Worm (Caenorhabditis elegans) whole organism, dauer: ENCODE measurements around the gene twk-39.
"Not testable (repeated sequence)": the region's sequence is repeated elsewhere in the genome, so short reads cannot be mapped to it uniquely, and the experiment has no call there.

Experiments
- unc-62 ChIP-seq: sonication (generic microtip); optimal IDR thresholded peaks from 2 replicates; lab custom pipeline; 2017; ENCODE audit warnings: missing biosample characterization, missing genetic modification reagents, missing genetic modification characterization

twk-39 gene

DNA sequence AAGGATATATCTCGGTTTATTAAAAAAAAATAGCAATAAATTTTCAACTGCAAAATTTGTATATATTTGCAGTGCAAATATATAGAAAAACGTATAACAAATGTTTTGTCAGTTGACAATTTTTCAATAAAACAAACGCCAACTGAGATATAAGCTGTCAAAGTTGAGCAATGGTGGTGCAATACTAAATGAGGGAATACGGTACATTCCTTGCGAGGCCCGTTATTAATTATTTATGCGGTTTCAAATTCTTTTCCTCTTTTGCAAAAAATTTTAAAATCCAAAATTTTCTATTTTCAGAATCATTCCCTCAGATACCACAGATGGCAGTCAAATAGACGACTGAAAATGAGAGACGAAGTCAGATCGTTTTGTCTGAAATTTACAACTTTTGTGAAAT lies at the start of gene twk-39:
twk-39 (plus strand) TSS at position 301 of the 400 bp plus-strand sequence.
- no peak for TF ChIP-seq unc-62

ce11 chrIII:11746718-11747117 lies 48.8 kb upstream of the twk-39 start, which contains the start of gene mrt-2:
TSS of gene mrt-2 (plus strand) at chrIII:11746766.
- TF ChIP-seq unc-62: no peak

DNA sequence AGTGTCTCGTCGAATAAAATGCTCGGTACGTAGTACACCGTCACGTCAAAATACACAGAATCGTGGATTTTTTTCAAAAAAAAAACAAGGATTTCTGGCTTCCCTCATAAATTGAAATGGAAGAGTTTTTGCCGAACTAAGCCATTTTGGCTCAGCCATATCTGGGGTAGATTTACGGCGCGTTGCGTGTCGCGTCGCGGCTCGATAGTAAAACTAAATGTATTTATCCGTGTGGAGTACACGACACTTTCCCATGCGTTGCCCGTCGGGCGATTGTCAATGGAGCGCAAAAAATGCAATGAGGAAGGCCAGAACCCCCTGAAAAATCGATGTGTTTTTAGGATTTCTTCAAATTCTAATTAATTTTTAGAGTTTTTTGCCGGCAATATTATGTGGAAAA lies 45.3 kb upstream of the twk-39 start:
- no peak for TF ChIP-seq unc-62

- TF ChIP-seq unc-62: no peak
Measured at ce11 chrIII:11750817-11751216, 44.7 kb upstream of the twk-39 start.

DNA sequence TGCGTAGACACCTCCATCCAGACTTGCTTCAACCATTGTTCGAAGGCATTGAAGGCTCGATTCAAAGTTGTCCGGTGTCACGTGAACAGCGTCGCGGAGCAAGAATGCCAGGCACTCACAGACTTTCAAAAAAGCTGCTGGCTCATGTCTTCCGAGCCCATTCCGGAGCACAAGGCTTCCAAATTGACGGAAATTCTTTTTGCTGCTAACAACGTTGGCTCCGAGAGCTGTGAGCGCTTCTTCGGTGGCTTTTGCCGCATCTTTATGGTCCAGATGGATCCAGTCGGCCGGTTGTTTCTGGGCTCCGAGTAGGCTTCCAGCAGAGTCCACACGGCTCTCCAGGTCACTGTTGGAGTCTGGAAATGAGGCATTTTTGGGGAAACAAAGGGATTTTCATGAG lies 37.7 kb upstream of the twk-39 start:
- no peak for TF ChIP-seq unc-62

DNA sequence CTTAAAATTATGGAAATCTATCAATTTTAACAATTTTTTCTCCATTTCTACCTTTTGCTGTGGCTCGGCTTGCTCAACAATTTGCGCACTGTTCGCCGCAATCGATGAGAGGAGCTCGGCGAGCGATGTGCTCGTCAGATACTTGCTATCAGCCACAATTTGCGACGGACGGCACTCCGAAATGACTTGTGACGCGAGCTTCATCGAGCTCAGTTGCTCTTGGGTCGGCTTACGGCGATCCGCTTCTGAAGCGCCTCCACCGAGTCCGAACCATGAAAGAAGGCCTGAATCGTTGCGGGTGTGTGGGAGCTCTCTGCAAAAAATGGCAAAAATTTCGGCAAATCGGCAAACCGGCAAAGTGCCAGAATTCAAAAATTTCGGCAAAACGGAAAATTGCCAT lies 34.9 kb upstream of the twk-39 start:
- TF ChIP-seq unc-62: no peak

- not testable (repeated sequence) for TF ChIP-seq unc-62
Measured at ce11 chrIII:11773581-11773980, 22.0 kb upstream of the twk-39 start, which contains the start of gene gbf-1. TSS of gene gbf-1 (minus strand) at chrIII:11773681.

DNA sequence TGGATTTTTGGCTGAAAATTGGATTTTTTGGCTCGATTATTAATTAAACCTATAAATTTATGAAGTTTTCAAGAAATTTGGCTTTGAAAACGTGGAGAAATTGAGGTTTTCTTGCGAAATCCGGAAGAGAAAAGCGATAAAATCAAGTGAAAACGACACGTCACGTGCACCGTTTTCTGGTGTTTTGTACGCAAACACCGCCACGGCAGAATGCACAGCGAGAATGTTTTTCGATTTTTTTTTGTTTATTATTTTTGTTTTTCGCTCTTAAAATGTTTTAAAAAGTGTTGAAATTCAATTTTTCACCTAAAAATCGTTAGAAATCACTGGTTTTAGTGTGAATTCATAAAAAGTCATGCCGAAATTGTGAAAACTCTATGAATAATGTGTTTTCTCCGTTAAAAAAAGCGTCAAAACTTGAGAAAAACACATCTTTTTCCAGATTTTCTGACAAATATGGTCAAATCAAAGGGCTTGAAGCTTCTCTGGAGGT lies 21.0 kb upstream of the twk-39 start, which contains the start of gene immp-1:
immp-1 (plus strand) TSS at position 443 of the 493 bp plus-strand sequence.
- TF ChIP-seq unc-62: no peak

DNA sequence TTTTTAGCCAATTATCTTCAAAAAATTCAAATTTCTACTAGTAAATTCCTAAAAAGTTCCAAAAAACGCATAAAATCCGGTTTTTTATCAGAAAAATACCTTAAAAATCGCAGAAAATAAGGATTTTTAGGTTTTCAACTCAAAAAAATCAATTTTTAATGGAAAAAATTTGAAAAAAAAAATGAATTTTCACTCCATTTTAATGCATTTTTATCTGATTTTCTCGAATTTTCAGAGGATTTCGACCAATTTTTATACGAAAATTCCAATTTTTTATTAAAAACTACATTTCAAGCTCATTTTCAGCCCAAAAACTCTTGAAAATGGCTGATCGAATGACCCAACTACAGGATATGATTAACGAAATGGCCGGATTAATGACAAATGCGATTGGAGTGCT lies 18.2 kb upstream of the twk-39 start, which contains the start of gene mdt-21:
mdt-21 (plus strand) TSS at position 301 of the 400 bp plus-strand sequence.
- no peak for TF ChIP-seq unc-62

DNA sequence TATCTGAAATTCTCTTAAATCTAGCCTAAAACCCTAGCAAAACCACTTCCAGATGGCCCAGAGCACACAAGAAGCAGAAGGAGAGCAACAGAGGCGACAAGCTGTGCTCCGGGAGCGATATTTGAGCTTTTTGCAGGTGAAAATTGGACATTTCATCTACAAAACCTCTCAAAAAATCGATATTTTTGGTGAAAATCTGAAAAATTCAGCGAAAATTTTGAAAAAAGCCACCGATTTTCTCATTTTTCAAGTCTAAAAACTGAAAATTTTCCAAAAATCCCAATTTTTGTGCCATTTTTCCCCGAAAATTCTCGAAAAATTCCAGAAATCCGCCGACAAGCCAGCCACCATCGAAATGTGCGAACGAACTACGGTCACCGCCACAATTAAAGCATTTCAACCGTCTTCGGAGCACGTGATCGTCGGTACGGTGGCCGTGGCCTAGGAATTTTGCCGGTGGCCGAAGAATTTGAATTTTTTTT lies 15.3 kb upstream of the twk-39 start, which contains the start of gene C24H11.5:
C24H11.5 (plus strand) TSS at position 51 of the 482 bp plus-strand sequence.
- TF ChIP-seq unc-62: no peak

DNA sequence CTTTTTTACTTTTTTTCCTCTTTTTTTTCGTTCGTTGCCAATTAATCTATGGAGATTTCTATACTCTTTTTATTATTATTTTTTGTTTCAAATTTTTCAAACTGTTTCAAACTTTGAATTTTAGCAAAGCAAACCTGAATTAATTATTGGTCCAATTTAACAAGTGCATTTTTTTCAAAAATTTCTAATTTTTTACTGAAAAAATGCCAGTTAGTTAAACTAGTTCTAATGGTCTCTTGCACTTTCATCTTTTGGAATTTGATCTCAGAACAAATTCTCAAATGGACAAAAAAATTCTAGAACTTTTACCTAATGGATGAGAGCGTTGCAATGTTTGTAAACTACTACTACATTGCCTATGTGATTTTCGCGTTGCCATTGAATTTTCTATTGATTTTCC lies 13.7 kb upstream of the twk-39 start, which contains the start of gene srd-74:
srd-74 (plus strand) TSS at position 301 of the 400 bp plus-strand sequence.
- TF ChIP-seq unc-62: no peak

DNA sequence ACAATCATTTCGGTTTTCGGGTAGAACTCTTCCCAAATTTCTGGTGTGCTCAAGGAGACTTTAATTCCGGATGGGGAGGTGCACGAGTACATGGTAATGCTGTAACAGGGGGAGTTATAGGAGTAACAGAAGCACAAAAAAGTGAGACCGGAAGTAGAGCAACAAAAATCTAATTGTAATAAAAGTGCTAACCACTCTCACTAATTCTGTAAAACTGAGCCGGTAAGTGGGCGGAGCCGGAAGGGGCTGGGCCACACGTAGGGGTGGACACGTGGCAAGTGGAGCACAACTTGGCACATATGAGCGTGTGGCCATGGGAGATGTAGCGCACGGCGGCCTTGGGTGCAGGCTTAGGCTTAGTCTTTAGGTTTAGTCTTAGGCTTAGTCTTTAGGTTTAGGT lies 9.6 kb upstream of the twk-39 start, which contains the start of gene tbx-38:
tbx-38 (minus strand) TSS at position 101 of the 400 bp plus-strand sequence.
- TF ChIP-seq unc-62: no peak

ce11 chrIII:11787376-11787775 lies 8.2 kb upstream of the twk-39 start, which contains the start of gene C24H11.1:
TSS of gene C24H11.1 (plus strand) at chrIII:11787676.
- TF ChIP-seq unc-62: not testable (repeated sequence)

ce11 chrIII:11789480-11789879 lies 6.1 kb upstream of the twk-39 start:
- no peak for TF ChIP-seq unc-62

ce11 chrIII:11792295-11793256 lies 3.0 kb upstream of the twk-39 start, which contains the start of gene C24H11.2:
TSS of gene C24H11.2 (minus strand) at chrIII:11792345.
- not testable (repeated sequence) for TF ChIP-seq unc-62

- no peak for TF ChIP-seq unc-62
Measured at ce11 chrIII:11794389-11794788, 1.2 kb upstream of the twk-39 start.

- no peak for TF ChIP-seq unc-62
Measured at ce11 chrIII:11806695-11807094, 11.1 kb downstream of the twk-39 start, which contains the start of gene C18D11.7. TSS of gene C18D11.7 (minus strand) at chrIII:11806795.
